Fruit fly (Drosophila melanogaster): ENCODE data around the gene CG6153.

DNA sequence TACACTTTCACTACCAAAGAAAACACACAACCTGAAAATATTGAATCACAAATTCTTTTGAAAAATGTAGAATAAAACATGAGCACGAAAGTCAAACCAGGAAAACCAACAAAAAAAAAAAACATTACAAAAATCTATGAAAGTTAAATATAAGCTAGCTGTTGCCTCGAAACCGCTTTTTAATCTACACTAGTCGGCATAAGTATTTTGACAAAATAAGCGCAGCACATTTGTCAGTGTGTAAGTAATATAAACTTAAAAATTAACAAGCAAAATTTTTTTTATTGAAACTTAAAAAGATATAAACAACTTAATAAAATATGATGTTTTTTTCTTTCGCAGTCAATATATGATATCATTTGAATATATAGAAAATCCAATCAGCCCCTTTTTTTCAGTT is 20.1 kb downstream of the CG6153 start, which contains the start of gene CG5787:
- TF ChIP-seq Myc (optimal IDR thresholded peaks at IDR 0.05) (no peak), ttk (optimal IDR thresholded peaks at IDR 0.05) (no peak), insv (optimal IDR thresholded peaks at IDR 0.05) (no peak)

Data from Kc167 (cell line).